Worm (Caenorhabditis elegans): ENCODE results near the gene col-119.
A peak's percentile ranks its signal among the peaks of the same experiment; 100 is the strongest.

The col-119 gene

DNA sequence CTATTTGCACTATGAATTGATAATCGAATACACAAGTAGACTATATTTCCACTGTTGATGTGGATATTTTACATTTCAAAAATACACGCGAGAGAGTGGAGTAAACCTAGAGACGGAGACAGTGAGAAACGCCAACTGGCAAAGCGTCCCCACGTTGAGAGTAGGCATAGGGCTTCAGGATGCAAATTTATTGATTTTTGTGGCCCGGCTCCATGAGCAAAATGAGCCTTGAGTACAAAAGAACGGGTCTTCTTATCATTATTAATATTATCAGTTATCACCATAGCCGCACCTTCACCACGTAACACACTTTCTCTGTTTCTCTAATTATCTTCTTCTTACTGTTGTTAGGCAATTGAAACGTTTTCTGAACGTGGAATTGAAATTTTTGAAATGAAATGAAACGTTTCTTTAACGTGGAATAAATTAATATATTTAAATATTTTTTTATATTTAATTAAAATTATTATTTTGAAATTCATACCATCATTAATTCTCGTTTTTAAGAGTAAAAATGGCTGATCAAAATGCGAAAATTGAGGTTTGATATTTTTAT is 7.2 kb upstream of the col-119 start, which contains the start of gene bre-1:
Gene bre-1, plus strand, starts transcription at position 506 of the 556 bp plus-strand sequence.
- TF ChIP-seq nhr-80 (tag; optimal IDR thresholded peaks at IDR 0.05): peak; percentile 31
- no peak for TF ChIP-seq F52B5.7 (tag; optimal IDR thresholded peaks at IDR 0.05)
- TF ChIP-seq hmg-1.2 (GFP tag; IDR thresholded peaks at IDR 0.05): peak; percentile 82
- TF ChIP-seq snpc-1.1 (tag; optimal IDR thresholded peaks at IDR 0.05; ENCODE audit: insufficient read depth): no peak
- TF ChIP-seq nfya-1 (tag; optimal IDR thresholded peaks at IDR 0.05; ENCODE audit: borderline replicate concordance, insufficient read depth): no peak
- TF ChIP-seq snpc-4 (GFP tag; optimal IDR thresholded peaks at IDR 0.05): no peak
- no peak for TF ChIP-seq snpc-4 (tag; optimal IDR thresholded peaks at IDR 0.05)
- no peak for TF ChIP-seq efl-1 (GFP tag; optimal IDR thresholded peaks at IDR 0.05)

DNA sequence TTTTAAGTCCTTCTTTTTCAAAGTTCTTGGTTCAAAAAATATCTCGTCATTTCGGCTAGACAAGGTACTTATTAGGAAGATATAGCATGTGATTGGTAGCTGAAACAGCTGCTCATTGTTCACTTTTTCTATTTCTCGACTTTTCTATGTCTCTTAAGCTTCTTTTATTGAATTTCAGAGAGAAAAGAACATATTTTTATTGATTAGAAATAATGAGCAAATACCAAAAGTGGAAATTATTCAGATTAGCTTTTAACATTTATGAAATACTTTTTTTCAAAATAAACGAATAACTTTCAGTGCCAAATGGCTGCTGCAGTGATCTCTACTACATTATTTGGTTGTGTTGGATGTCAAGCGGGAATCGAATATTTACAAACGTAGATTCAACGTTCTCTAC is 5.0 kb upstream of the col-119 start, which contains the start of gene nstp-1:
Gene nstp-1, plus strand, starts transcription at position 301 of the 400 bp plus-strand sequence.
- TF ChIP-seq cebp-2 (GFP tag; IDR thresholded peaks at IDR 0.05) (no peak), chd-7 (tag; optimal IDR thresholded peaks at IDR 0.05) (no peak), hmg-20 (GFP tag; IDR thresholded peaks at IDR 0.05) (no peak), mes-4 (tag; optimal IDR thresholded peaks at IDR 0.05) (no peak), B0035.1 (tag; optimal IDR thresholded peaks at IDR 0.05) (no peak), ceh-91 (GFP tag; IDR thresholded peaks at IDR 0.05) (no peak), B0336.3 (GFP tag; IDR thresholded peaks at IDR 0.05) (no peak), sdz-38 (tag; optimal IDR thresholded peaks at IDR 0.05) (no peak), rcor-1 (GFP tag; IDR thresholded peaks at IDR 0.05) (no peak), ztf-18 (tag; optimal IDR thresholded peaks at IDR 0.05) (no peak), nhr-120 (GFP tag; IDR thresholded peaks at IDR 0.05) (no peak), F57C9.4 (tag; optimal IDR thresholded peaks at IDR 0.05) (no peak), hsf-1 (GFP tag; IDR thresholded peaks at IDR 0.05) (no peak), B0261.1 (tag; optimal IDR thresholded peaks at IDR 0.05) (no peak), B0019.2 (GFP tag; conservative IDR thresholded peaks at IDR 0.05) (no peak), repo-1 (tag; optimal IDR thresholded peaks at IDR 0.05) (no peak), efl-1 (GFP tag; optimal IDR thresholded peaks at IDR 0.05) (no peak), tlf-1 (GFP tag; optimal IDR thresholded peaks at IDR 0.05) (no peak), sea-2 (GFP tag; IDR thresholded peaks at IDR 0.05) (no peak), F33H1.4 (GFP tag; IDR thresholded peaks at IDR 0.05) (no peak)

DNA sequence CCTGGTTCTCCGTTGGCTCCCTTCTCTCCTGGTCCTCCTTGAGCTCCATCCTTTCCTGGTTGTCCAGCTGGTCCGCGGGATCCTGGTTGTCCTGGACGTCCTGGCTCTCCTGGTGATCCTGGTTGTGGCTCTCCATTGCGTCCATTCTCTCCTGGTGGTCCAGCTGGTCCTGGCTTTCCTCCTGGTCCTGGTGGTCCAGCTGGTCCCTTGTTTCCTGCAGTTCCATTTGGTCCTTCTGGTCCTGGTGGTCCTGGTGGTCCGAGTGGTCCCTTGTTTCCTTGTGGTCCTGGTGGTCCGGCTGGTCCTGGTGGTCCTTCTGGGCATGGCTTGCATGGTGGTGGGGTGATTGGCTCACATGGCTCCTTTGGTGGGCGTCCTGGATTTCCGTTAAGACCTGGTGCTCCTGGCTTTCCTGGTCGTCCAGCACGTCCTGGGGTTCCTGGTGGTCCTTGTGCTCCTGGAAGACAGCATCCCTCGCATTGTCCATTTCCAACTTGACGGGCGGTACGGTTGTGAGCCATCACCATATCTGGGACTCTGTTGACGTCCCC is 458 bp downstream of the col-119 start:
- 0 out of 2 replicates have a peak, but pooled peaks have one; percentile 30 for TF ChIP-seq lin-26 (GFP tag; IDR thresholded peaks at IDR 0.05)
- TF ChIP-seq mcd-1 (GFP tag; IDR thresholded peaks at IDR 0.05): peak; percentile 26; the same call in 1 of the 2 replicates
- TF ChIP-seq unc-130 (GFP tag; optimal IDR thresholded peaks at IDR 0.05): no peak
- no peak for TF ChIP-seq D2030.7 (GFP tag; IDR thresholded peaks at IDR 0.05)
- TF ChIP-seq ekl-4 (GFP tag; IDR thresholded peaks at IDR 0.05): 0 out of 2 replicates have a peak, but pooled peaks have one; percentile 8
- TF ChIP-seq nhr-27 (tag; optimal IDR thresholded peaks at IDR 0.05): peak; percentile 64
- no peak for TF ChIP-seq C06A6.2 (GFP tag; conservative IDR thresholded peaks at IDR 0.05)
- TF ChIP-seq K12H6.12 (tag; optimal IDR thresholded peaks at IDR 0.05): no peak
- no peak for TF ChIP-seq tbx-9 (tag; optimal IDR thresholded peaks at IDR 0.05; ENCODE audit: borderline replicate concordance)
- TF ChIP-seq hrde-1 (tag; optimal IDR thresholded peaks at IDR 0.05; ENCODE audit: borderline replicate concordance): peak; percentile 0
- no peak for TF ChIP-seq egl-18 (GFP tag; IDR thresholded peaks at IDR 0.05)
- TF ChIP-seq ztf-3 (GFP tag; optimal IDR thresholded peaks at IDR 0.05): no peak
- 0 out of 2 replicates have a peak, but pooled peaks have one; percentile 16 for TF ChIP-seq dox-1 (GFP tag; IDR thresholded peaks at IDR 0.05)
- TF ChIP-seq ztf-26 (tag; optimal IDR thresholded peaks at IDR 0.05): peak; percentile 5
- TF ChIP-seq egrh-3 (GFP tag; IDR thresholded peaks at IDR 0.05): peak; percentile 68; the same call in 1 of the 2 replicates
- TF ChIP-seq Y53F4B.3 (GFP tag; IDR thresholded peaks at IDR 0.05): no peak
- no peak for TF ChIP-seq ama-1 (optimal IDR thresholded peaks at IDR 0.05)
- TF ChIP-seq ama-1 (GFP tag; optimal IDR thresholded peaks at IDR 0.05): no peak
- TF ChIP-seq F33H1.4 (GFP tag; IDR thresholded peaks at IDR 0.05): no peak
- TF ChIP-seq F52B5.7 (tag; optimal IDR thresholded peaks at IDR 0.05): peak; percentile 9
- TF ChIP-seq zfh-2 (GFP tag; conservative IDR thresholded peaks at IDR 0.05): peak; percentile 85; the same call in 1 of the 2 replicates
